Worm (Caenorhabditis elegans): Measurements from ENCODE around the gene obr-1.

ce11 chrIII:11290554-11290953 lies 19.9 kb upstream of the obr-1 start, which contains the start of the genes gly-9, mib-1 and smc-3:
- TF ChIP-seq unc-3 (GFP tag; conservative IDR thresholded peaks at IDR 0.05) (no peak), unc-3 (tag; optimal IDR thresholded peaks at IDR 0.05) (no peak), lim-6 (tag; optimal IDR thresholded peaks at IDR 0.05) (peak; percentile 54), ama-1 (optimal IDR thresholded peaks at IDR 0.05) (no peak)
